Fruit fly (Drosophila melanogaster): ENCODE measurements around the gene CG17327.

dm6 chr3R:13009595-13009994 lies 12.1 kb upstream of the CG17327 start, which contains the start of gene CG11656:
- TF ChIP-seq EcR (GFP tag; optimal IDR thresholded peaks at IDR 0.05), result no peak
- TF ChIP-seq pan (optimal IDR thresholded peaks at IDR 0.05), result no peak
